Fruit fly (Drosophila melanogaster) Kc167 (cell line): ENCODE data around the gene CG31612.

Source experiments
- Myc ChIP-seq: fragments of >200 bp; optimal IDR thresholded peaks from 2 replicates; lab custom pipeline; 2017; ENCODE audit warnings: missing external identifiers
- Sin3A ChIP-seq: fragments of >200 bp; optimal IDR thresholded peaks from 2 replicates; lab custom pipeline; 2018; ENCODE audit warnings: missing external identifiers
- h ChIP-seq: fragments of >200 bp; optimal IDR thresholded peaks from 3 replicates; lab custom pipeline; 2018; ENCODE audit warnings: missing external identifiers
- insv ChIP-seq: fragments of >200 bp; optimal IDR thresholded peaks from 3 replicates; lab custom pipeline; 2018; ENCODE audit warnings: missing external identifiers
- psq ChIP-seq: fragments of >200 bp; optimal IDR thresholded peaks from 2 replicates; lab custom pipeline; 2017; ENCODE audit warnings: missing external identifiers
- ttk ChIP-seq: sonication (Bioruptor generic); optimal IDR thresholded peaks from 2 replicates; lab custom pipeline; 2017; ENCODE audit warnings: missing external identifiers

dm6 chr2L:21804105-21804504 is 8.9 kb upstream of the CG31612 start:
- no peak for TF ChIP-seq ttk (lab: Kevin White, UChicago)
- no peak for TF ChIP-seq Myc (lab: Kevin White, UChicago)
- TF ChIP-seq psq = no peak
- no peak for TF ChIP-seq Sin3A (lab: Kevin White, UChicago)
- no peak for TF ChIP-seq h (lab: Kevin White, UChicago)
- no peak for TF ChIP-seq insv
